Fruit fly (Drosophila melanogaster) whole organism, embryonic: Measurements from ENCODE around the gene CG7966.

ENCODE experiments used
- Bgb ChIP-seq: fragments of 200-800 bp; sonication (Bioruptor generic); IDR thresholded peaks from 2 replicates; pipeline ENCODE4 v1.3.6; 2022; ENCODE audit warnings: missing biosample characterization, missing genetic modification characterization; ENCODE audit not compliant: partially characterized antibody
- CG10366 ChIP-seq: fragments of 200-800 bp; sonication (Bioruptor generic); IDR thresholded peaks from 2 replicates; pipeline ENCODE4 v1.3.6; 2022; ENCODE audit warnings: missing biosample characterization, missing genetic modification characterization
- CG10979 ChIP-seq: fragments of 200-800 bp; sonication (Bioruptor generic); optimal IDR thresholded peaks from 2 replicates; lab custom pipeline; 2018; ENCODE audit warnings: missing biosample characterization, mild to moderate bottlenecking, missing genetic modification characterization, moderate library complexity
- CG12391 ChIP-seq: fragments of 200-800 bp; sonication (Bioruptor generic); optimal IDR thresholded peaks from 3 replicates; lab custom pipeline; 2018; ENCODE audit warnings: missing biosample characterization, mild to moderate bottlenecking, missing genetic modification characterization, moderate library complexity
- CG15269 ChIP-seq: fragments of 200-800 bp; sonication (Bioruptor generic); optimal IDR thresholded peaks from 2 replicates; lab custom pipeline; 2018; ENCODE audit warnings: missing biosample characterization, mild to moderate bottlenecking, missing genetic modification characterization, moderate library complexity
- CG15601 ChIP-seq: fragments of 200-800 bp; sonication (Bioruptor generic); optimal IDR thresholded peaks from 3 replicates; lab custom pipeline; 2019; ENCODE audit warnings: missing biosample characterization, mild to moderate bottlenecking, missing genetic modification characterization, moderate library complexity
- CG1602 ChIP-seq: fragments of 200-800 bp; sonication (Bioruptor generic); optimal IDR thresholded peaks from 3 replicates; lab custom pipeline; 2016; ENCODE audit warnings: missing biosample characterization, missing genetic modification characterization
- CG1603 ChIP-seq: fragments of 200-800 bp; sonication (Bioruptor generic); optimal IDR thresholded peaks from 2 replicates; lab custom pipeline; 2019; ENCODE audit warnings: missing biosample characterization, mild to moderate bottlenecking, missing genetic modification characterization, moderate library complexity
- CG17328 ChIP-seq: fragments of 200-800 bp; sonication (Bioruptor generic); IDR thresholded peaks from 2 replicates; pipeline ENCODE4 v1.3.6; 2022; ENCODE audit warnings: missing biosample characterization, missing genetic modification characterization
- CG17829 ChIP-seq: fragments of 200-800 bp; optimal IDR thresholded peaks from 2 replicates; lab custom pipeline; 2019; ENCODE audit warnings: missing biosample characterization, mild to moderate bottlenecking, missing genetic modification characterization, moderate library complexity
- CG2120 ChIP-seq: fragments of 200-800 bp; sonication (Bioruptor generic); optimal IDR thresholded peaks from 3 replicates; lab custom pipeline; 2016; ENCODE audit warnings: missing biosample characterization, missing genetic modification characterization
- CG30403 ChIP-seq: fragments of 200-800 bp; sonication (Bioruptor generic); optimal IDR thresholded peaks from 3 replicates; lab custom pipeline; 2016; ENCODE audit warnings: missing biosample characterization, missing genetic modification characterization
- CG33213 ChIP-seq: fragments of 200-800 bp; sonication (Bioruptor generic); optimal IDR thresholded peaks from 3 replicates; lab custom pipeline; 2016; ENCODE audit warnings: missing biosample characterization, missing genetic modification characterization
- CG42726 ChIP-seq: fragments of 200-800 bp; sonication (Bioruptor generic); IDR thresholded peaks from 2 replicates; pipeline ENCODE4 v1.3.6; 2022; ENCODE audit warnings: missing biosample characterization, missing genetic modification characterization; ENCODE audit not compliant: partially characterized antibody
- CG7987 ChIP-seq: fragments of 200-800 bp; sonication (Bioruptor generic); optimal IDR thresholded peaks from 2 replicates; lab custom pipeline; 2018; ENCODE audit warnings: missing biosample characterization, mild to moderate bottlenecking, missing genetic modification characterization, moderate library complexity
- CG8089 ChIP-seq: fragments of 200-800 bp; sonication (Bioruptor generic); optimal IDR thresholded peaks from 3 replicates; lab custom pipeline; 2016; ENCODE audit warnings: missing biosample characterization, missing genetic modification characterization
- CTCF ChIP-seq: fragments of 200-800 bp; sonication (Bioruptor generic); optimal IDR thresholded peaks from 2 replicates; lab custom pipeline; 2017; ENCODE audit warnings: missing biosample characterization, mild to moderate bottlenecking, missing genetic modification characterization, moderate library complexity
- CoRest ChIP-seq: fragments of 200-800 bp; sonication (Bioruptor generic); optimal IDR thresholded peaks from 3 replicates; lab custom pipeline; 2018; ENCODE audit warnings: missing biosample characterization, mild to moderate bottlenecking, missing genetic modification characterization, moderate library complexity
- Doc2 ChIP-seq: fragments of 200-800 bp; sonication (Bioruptor generic); IDR thresholded peaks from 2 replicates; pipeline ENCODE4 v1.3.6; 2022; ENCODE audit warnings: missing biosample characterization, missing genetic modification characterization
- E2f1 ChIP-seq: fragments of 200-800 bp; sonication (Bioruptor generic); IDR thresholded peaks from 2 replicates; pipeline ENCODE4 v1.3.6; 2022; ENCODE audit warnings: missing biosample characterization, missing genetic modification characterization
- Ets65A ChIP-seq: fragments of 200-800 bp; sonication (Bioruptor generic); peaks from one replicate; lab custom pipeline; 2016; ENCODE audit warnings: missing biosample characterization, missing genetic modification characterization
- Fer1 ChIP-seq: fragments of 200-800 bp; sonication (Bioruptor generic); optimal IDR thresholded peaks from 2 replicates; lab custom pipeline; 2017; ENCODE audit warnings: missing biosample characterization, mild to moderate bottlenecking, missing genetic modification characterization
- GATAe ChIP-seq: fragments of 200-800 bp; sonication (Bioruptor generic); conservative IDR thresholded peaks from 2 replicates; pipeline ENCODE4 v1.3.6; 2022; ENCODE audit warnings: missing biosample characterization, missing genetic modification characterization
- Gug ChIP-seq: fragments of 200-800 bp; sonication (Bioruptor generic); IDR thresholded peaks from 4 replicates; pipeline ENCODE4 v1.3.6; 2022; ENCODE audit warnings: missing biosample characterization, missing genetic modification characterization
- H15 ChIP-seq: fragments of 200-800 bp; sonication (Bioruptor generic); IDR thresholded peaks from 3 replicates; pipeline ENCODE4 v1.3.6; 2022; ENCODE audit warnings: missing biosample characterization, missing genetic modification characterization
- HLH54F ChIP-seq: fragments of 200-800 bp; sonication (Bioruptor generic); optimal IDR thresholded peaks from 3 replicates; lab custom pipeline; 2016; ENCODE audit warnings: missing biosample characterization, missing genetic modification characterization
- Hand ChIP-seq: fragments of 200-800 bp; sonication (Bioruptor generic); optimal IDR thresholded peaks from 2 replicates; lab custom pipeline; 2017; ENCODE audit warnings: mild to moderate bottlenecking, missing biosample characterization, missing genetic modification reagents, missing genetic modification characterization
- HmgD ChIP-seq: fragments of 200-800 bp; sonication (Bioruptor generic); optimal IDR thresholded peaks from 3 replicates; lab custom pipeline; 2016; ENCODE audit warnings: missing biosample characterization, missing genetic modification characterization
- Hr3 ChIP-seq: fragments of 200-800 bp; sonication (Bioruptor generic); optimal IDR thresholded peaks from 3 replicates; lab custom pipeline; 2016; ENCODE audit warnings: missing biosample characterization, missing genetic modification characterization
- Nf-YC ChIP-seq: fragments of 200-800 bp; optimal IDR thresholded peaks from 3 replicates; lab custom pipeline; 2019; ENCODE audit warnings: missing biosample characterization, mild to moderate bottlenecking, missing genetic modification characterization, moderate library complexity
- Opbp ChIP-seq: fragments of 200-800 bp; sonication (Bioruptor generic); IDR thresholded peaks from 3 replicates; pipeline ENCODE4 v1.3.6; 2022; ENCODE audit warnings: missing biosample characterization, missing genetic modification characterization; ENCODE audit not compliant: partially characterized antibody
- Trl ChIP-seq, 3 experiments: fragments of >200 bp in 2 of 3; fragments of 200-800 bp in 1 of 3; sonication (Bioruptor generic) in 1 of 3; optimal IDR thresholded peaks; 2 replicates in 1 of 3; 3 replicates in 2 of 3; lab custom pipeline; 2016 to 2017; ENCODE audit warnings: missing biosample characterization in 1 of 3, missing genetic modification characterization in 1 of 3
- amos ChIP-seq: fragments of 200-800 bp; sonication (Bioruptor generic); IDR thresholded peaks from 2 replicates; pipeline ENCODE4 v1.3.6; 2022; ENCODE audit warnings: missing biosample characterization, missing genetic modification characterization; ENCODE audit not compliant: partially characterized antibody
- bcd ChIP-seq: fragments of 200-800 bp; sonication (Bioruptor generic); optimal IDR thresholded peaks from 2 replicates; lab custom pipeline; 2017; ENCODE audit warnings: missing biosample characterization, mild to moderate bottlenecking, missing genetic modification characterization
- bsh ChIP-seq, 2 experiments: fragments of 200-800 bp; sonication (Bioruptor generic); optimal IDR thresholded peaks; 2 replicates each; lab custom pipeline; 2017 to 2018; ENCODE audit warnings: mild to moderate bottlenecking in 2 of 2, missing biosample characterization in 2 of 2, missing genetic modification characterization in 2 of 2, moderate library complexity in 1 of 2
- cad ChIP-seq: fragments of >200 bp; optimal IDR thresholded peaks from 2 replicates; lab custom pipeline; 2017; ENCODE audit warnings: missing biosample characterization, missing genetic modification characterization
- chn ChIP-seq: fragments of 200-800 bp; sonication (Bioruptor generic); optimal IDR thresholded peaks from 2 replicates; lab custom pipeline; 2016; ENCODE audit warnings: missing biosample characterization, missing genetic modification characterization
- ci ChIP-seq: fragments of 200-800 bp; sonication (Bioruptor generic); IDR thresholded peaks from 3 replicates; pipeline ENCODE4 v1.3.6; 2022; ENCODE audit warnings: missing biosample characterization, missing genetic modification characterization
- dysf ChIP-seq: fragments of 200-800 bp; sonication (Bioruptor generic); IDR thresholded peaks from 3 replicates; pipeline ENCODE4 v1.3.6; 2022; ENCODE audit warnings: missing biosample characterization, missing genetic modification characterization
- ewg ChIP-seq: fragments of 200-800 bp; sonication (Bioruptor generic); optimal IDR thresholded peaks from 3 replicates; lab custom pipeline; 2017; ENCODE audit warnings: mild to moderate bottlenecking, missing biosample characterization, missing genetic modification reagents, missing genetic modification characterization
- inv ChIP-seq: fragments of 200-800 bp; sonication (Bioruptor generic); IDR thresholded peaks from 2 replicates; pipeline ENCODE4 v1.3.6; 2022; ENCODE audit warnings: missing biosample characterization, missing genetic modification characterization; ENCODE audit not compliant: partially characterized antibody
- lab ChIP-seq: fragments of 200-800 bp; sonication (Bioruptor generic); optimal IDR thresholded peaks from 3 replicates; lab custom pipeline; 2017; ENCODE audit warnings: missing biosample characterization, missing genetic modification characterization, mild to moderate bottlenecking, moderate library complexity, missing genetic modification reagents
- lola ChIP-seq, 3 experiments: fragments of >200 bp in 2 of 3; fragments of 200-800 bp in 1 of 3; sonication (Bioruptor generic) in 1 of 3; optimal IDR thresholded peaks; 2 replicates each; lab custom pipeline; 2017 to 2019; ENCODE audit warnings: missing biosample characterization in 3 of 3, missing genetic modification characterization in 3 of 3, mild to moderate bottlenecking in 1 of 3, moderate library complexity in 1 of 3
- pho ChIP-seq: fragments of 200-800 bp; sonication (Bioruptor generic); optimal IDR thresholded peaks from 2 replicates; lab custom pipeline; 2016; ENCODE audit warnings: missing biosample characterization, missing genetic modification characterization
- pita ChIP-seq: fragments of 200-800 bp; sonication (Bioruptor generic); optimal IDR thresholded peaks from 2 replicates; lab custom pipeline; 2017; ENCODE audit warnings: missing biosample characterization, mild to moderate bottlenecking, missing genetic modification characterization
- pnt ChIP-seq: fragments of 200-800 bp; sonication (Bioruptor generic); optimal IDR thresholded peaks from 3 replicates; lab custom pipeline; 2016; ENCODE audit warnings: missing biosample characterization, missing genetic modification characterization
- pum ChIP-seq: fragments of 200-800 bp; sonication (Bioruptor generic); optimal IDR thresholded peaks from 2 replicates; lab custom pipeline; 2016; ENCODE audit warnings: missing biosample characterization, missing genetic modification characterization
- slou ChIP-seq: fragments of 200-800 bp; sonication (Bioruptor generic); optimal IDR thresholded peaks from 3 replicates; lab custom pipeline; 2016; ENCODE audit warnings: missing biosample characterization, missing genetic modification characterization
- toy ChIP-seq: fragments of 200-800 bp; sonication (Bioruptor generic); IDR thresholded peaks from 2 replicates; pipeline ENCODE4 v1.3.6; 2022; ENCODE audit warnings: missing biosample characterization, missing genetic modification characterization
- usp ChIP-seq: fragments of >200 bp; optimal IDR thresholded peaks from 2 replicates; lab custom pipeline; 2017; ENCODE audit warnings: missing biosample characterization, missing genetic modification characterization

Gene CG7966

dm6 chr3R:13078263-13078662 is 27.0 kb upstream of the CG7966 start (continued):
- TF ChIP-seq CG33213 (GFP tag; lab: Kevin White, UChicago) = peak; percentile 56
- no peak for TF ChIP-seq Doc2 (GFP tag; lab: Robert Waterston, UW)
- no peak for TF ChIP-seq CG7987 (GFP tag; lab: Kevin White, UChicago)
- peak in 1 of 2 experiments; percentile 20 for TF ChIP-seq bsh (GFP tag; optimal IDR thresholded peaks at IDR 0.05; lab: Kevin White, UChicago)
- no peak for TF ChIP-seq Trl (optimal IDR thresholded peaks at IDR 0.05; lab: Kevin White, UChicago)
- TF ChIP-seq Trl (GFP tag; optimal IDR thresholded peaks at IDR 0.05; lab: Kevin White, UChicago) = no peak
- peak; percentile 80 for TF ChIP-seq amos (GFP tag; lab: Robert Waterston, UW)
- TF ChIP-seq lola (GFP tag; optimal IDR thresholded peaks at IDR 0.05; lab: Kevin White, UChicago) = peak in 1 of 3 experiments; percentile 3
- no peak for TF ChIP-seq GATAe (GFP tag; lab: Robert Waterston, UW)
- TF ChIP-seq CG17829 (tag; lab: Kevin White, UChicago) = peak; percentile 59
- no peak for TF ChIP-seq Fer1 (GFP tag; lab: Kevin White, UChicago)
- peak; percentile 66 for TF ChIP-seq pita
- TF ChIP-seq CG42726 = peak; percentile 79
- TF ChIP-seq slou (GFP tag; lab: Kevin White, UChicago) = peak; percentile 7
- TF ChIP-seq Ets65A (GFP tag; lab: Kevin White, UChicago) = peak; percentile 94
- TF ChIP-seq inv (GFP tag; lab: Robert Waterston, UW) = peak; percentile 46; the same call in 1 of the 2 replicates
- peak; percentile 43; the same call in 2 of the 3 replicates for TF ChIP-seq Opbp (GFP tag; lab: Robert Waterston, UW)
- TF ChIP-seq usp = no peak
- TF ChIP-seq lab = no peak
- TF ChIP-seq pnt (GFP tag; lab: Kevin White, UChicago) = peak; percentile 17
- peak; percentile 49 for TF ChIP-seq CG15601
- TF ChIP-seq CG12391 (tag; lab: Kevin White, UChicago) = peak; percentile 12
- peak; percentile 54; the same call in 2 of the 3 replicates for TF ChIP-seq ci
- no peak for TF ChIP-seq ewg (GFP tag; lab: Kevin White, UChicago)
- TF ChIP-seq bcd (GFP tag; lab: Kevin White, UChicago) = no peak
- peak; percentile 2 for TF ChIP-seq Hr3
- TF ChIP-seq Bgb (GFP tag; lab: Robert Waterston, UW) = peak; percentile 79
- TF ChIP-seq toy (GFP tag; lab: Robert Waterston, UW) = no peak
- no peak for TF ChIP-seq Hand (GFP tag; lab: Kevin White, UChicago)
- TF ChIP-seq CG15269 (tag; lab: Kevin White, UChicago) = no peak
- peak; percentile 96 for TF ChIP-seq CTCF (GFP tag; lab: Kevin White, UChicago)
- no peak for TF ChIP-seq E2f1 (GFP tag; lab: Robert Waterston, UW)
- peak; percentile 70 for TF ChIP-seq CoRest
- no peak for TF ChIP-seq Gug (GFP tag; lab: Robert Waterston, UW)
- peak; percentile 20 for TF ChIP-seq CG8089
- peak; percentile 56 for TF ChIP-seq CG1603 (tag; lab: Kevin White, UChicago)
- TF ChIP-seq CG10366 = peak; percentile 43; the same call in 1 of the 2 replicates
- peak; percentile 15 for TF ChIP-seq HmgD (GFP tag; lab: Kevin White, UChicago)
- peak; percentile 19 for TF ChIP-seq Nf-YC (tag; lab: Kevin White, UChicago)
- TF ChIP-seq dysf (GFP tag; lab: Robert Waterston, UW) = peak; percentile 18; the same call in 1 of the 3 replicates
- TF ChIP-seq pum (GFP tag; lab: Kevin White, UChicago) = no peak
- peak; percentile 36 for TF ChIP-seq CG1602
- peak; percentile 18 for TF ChIP-seq pho (GFP tag; lab: Kevin White, UChicago)
- peak; percentile 66 for TF ChIP-seq CG10979 (tag; lab: Kevin White, UChicago)
- no peak for TF ChIP-seq CG17328
- peak; percentile 44 for TF ChIP-seq CG30403 (GFP tag; lab: Kevin White, UChicago)
- peak; percentile 46 for TF ChIP-seq CG2120 (GFP tag; lab: Kevin White, UChicago)
- peak; percentile 14 for TF ChIP-seq chn (GFP tag; lab: Kevin White, UChicago)
- TF ChIP-seq cad = no peak
- peak; percentile 42; the same call in 1 of the 3 replicates for TF ChIP-seq H15 (GFP tag; lab: Robert Waterston, UW)
- TF ChIP-seq HLH54F (GFP tag; lab: Kevin White, UChicago) = peak; percentile 0
